Fruit fly (Drosophila melanogaster): Measurements from ENCODE around the gene CG46280.

- no peak for TF ChIP-seq CG14050 (GFP tag; IDR thresholded peaks at IDR 0.05)
- TF ChIP-seq phol (tag; optimal IDR thresholded peaks at IDR 0.05): no peak
- TF ChIP-seq z (GFP tag; IDR thresholded peaks at IDR 0.05): no peak
- no peak for TF ChIP-seq luna (GFP tag; optimal IDR thresholded peaks at IDR 0.05)
- no peak for TF ChIP-seq CG13624 (GFP tag; optimal IDR thresholded peaks at IDR 0.05)
Observed at dm6 chr3R:12988411-12988810, 42.0 kb downstream of the CG46280 start, which contains the start of gene CG14383.

Measured in whole organism, embryonic.